Worm (Caenorhabditis elegans) whole organism, early embryonic: ENCODE measurements around the gene math-10.

Experiments used
- B0310.2 ChIP-seq: sonication (generic microtip); optimal IDR thresholded peaks from 2 replicates; lab custom pipeline; 2016; ENCODE audit warnings: mild to moderate bottlenecking, missing genetic modification characterization, missing compliant biosample characterization
- F13C5.2 ChIP-seq: sonication (generic microtip); optimal IDR thresholded peaks from 2 replicates; lab custom pipeline; 2017; ENCODE audit warnings: mild to moderate bottlenecking, missing genetic modification characterization, inconsistent platforms, missing compliant biosample characterization
- aly-1 ChIP-seq: sonication (generic microtip); optimal IDR thresholded peaks from 2 replicates; lab custom pipeline; 2016; ENCODE audit warnings: missing genetic modification characterization, missing compliant biosample characterization
- ama-1 ChIP-seq: fragments of 150-350 bp; optimal IDR thresholded peaks from 2 replicates; lab custom pipeline; 2014
- ceh-13 ChIP-seq: fragments of 200-800 bp; sonication (Bioruptor generic); optimal IDR thresholded peaks from 2 replicates; lab custom pipeline; 2018; ENCODE audit warnings: mild to moderate bottlenecking, missing genetic modification characterization, missing compliant biosample characterization
- ceh-36 ChIP-seq: sonication (generic microtip); optimal IDR thresholded peaks from 2 replicates; lab custom pipeline; 2016; ENCODE audit warnings: missing genetic modification characterization, inconsistent platforms, missing compliant biosample characterization
- ets-7 ChIP-seq: sonication (generic microtip); optimal IDR thresholded peaks from 2 replicates; lab custom pipeline; 2016; ENCODE audit warnings: missing genotype, missing genetic modification characterization, missing compliant biosample characterization
- flt-1 ChIP-seq: fragments of 200-800 bp; sonication (Bioruptor generic); IDR thresholded peaks from 2 replicates; pipeline ENCODE4 v1.3.6; 2022; ENCODE audit warnings: missing genetic modification characterization, missing compliant biosample characterization
- hmbx-1 ChIP-seq: sonication (generic microtip); optimal IDR thresholded peaks from 2 replicates; lab custom pipeline; 2016; ENCODE audit warnings: mild to moderate bottlenecking, missing genetic modification characterization, missing compliant biosample characterization
- hmg-4 ChIP-seq: fragments of 200-800 bp; sonication (Bioruptor generic); optimal IDR thresholded peaks from 2 replicates; lab custom pipeline; 2018; ENCODE audit warnings: mild to moderate bottlenecking, missing genetic modification characterization, missing compliant biosample characterization
- hnd-1 ChIP-seq: sonication (generic microtip); optimal IDR thresholded peaks from 2 replicates; lab custom pipeline; 2016; ENCODE audit warnings: missing genetic modification characterization, missing compliant biosample characterization
- pes-1 ChIP-seq: fragments of 200-800 bp; sonication (Bioruptor generic); IDR thresholded peaks from 2 replicates; pipeline ENCODE4 v1.3.6; 2022; ENCODE audit warnings: missing genetic modification reagents, missing genetic modification characterization, missing compliant biosample characterization
- scrt-1 ChIP-seq: fragments of 200-800 bp; sonication (Bioruptor generic); IDR thresholded peaks from 2 replicates; pipeline ENCODE4 v1.3.6; 2022; ENCODE audit warnings: missing genetic modification characterization, missing compliant biosample characterization
- sea-1 ChIP-seq: fragments of 200-800 bp; sonication (Bioruptor generic); conservative IDR thresholded peaks from 2 replicates; pipeline ENCODE4 v1.3.6; 2022; ENCODE audit warnings: missing genetic modification characterization, missing compliant biosample characterization
- tbx-11 ChIP-seq: fragments of 200-800 bp; sonication (Bioruptor generic); IDR thresholded peaks from 2 replicates; pipeline ENCODE4 v1.3.6; 2022; ENCODE audit warnings: missing genetic modification characterization, missing compliant biosample characterization
- tbx-37 ChIP-seq: fragments of 200-800 bp; sonication (Bioruptor generic); conservative IDR thresholded peaks from 2 replicates; pipeline ENCODE4 v1.3.6; 2022; ENCODE audit warnings: missing genetic modification reagents, missing genetic modification characterization, missing compliant biosample characterization
- tra-4 ChIP-seq: sonication (generic microtip); optimal IDR thresholded peaks from 2 replicates; lab custom pipeline; 2017; ENCODE audit warnings: missing genetic modification characterization, missing compliant biosample characterization

The math-10 gene

DNA sequence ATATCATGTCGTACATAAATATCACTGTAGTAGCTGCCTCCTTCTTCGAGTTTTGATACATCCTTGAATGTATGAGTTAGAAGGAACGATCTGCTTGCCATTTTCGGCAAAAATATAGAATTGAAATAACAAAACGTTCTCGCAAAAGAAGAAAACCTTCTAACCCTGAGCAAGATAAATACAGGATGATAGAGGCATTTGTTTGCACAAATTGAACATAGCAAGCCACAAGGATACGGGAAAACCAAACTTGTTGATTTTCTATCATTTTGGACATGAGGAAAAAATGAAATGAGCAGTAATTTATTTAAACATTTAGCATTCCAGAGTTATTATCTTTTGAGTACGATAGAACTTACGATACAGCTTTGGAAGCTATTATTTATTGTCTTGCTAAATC is 17.7 kb downstream of the math-10 start, which contains the start of gene math-8:
TSS of gene math-8 (minus strand) at position 101 of the 400 bp plus-strand sequence.
- TF ChIP-seq flt-1 = no peak
- TF ChIP-seq pes-1 (GFP tag; lab: Robert Waterston, UW) = no peak
- TF ChIP-seq ama-1 (lab: Kevin White, UChicago) = no peak
- TF ChIP-seq hmbx-1 (tag; lab: Kevin White, UChicago) = no peak
- TF ChIP-seq hnd-1 (tag; lab: Kevin White, UChicago) = no peak
- no peak for TF ChIP-seq scrt-1 (GFP tag; lab: Robert Waterston, UW)
- TF ChIP-seq F13C5.2 (tag; lab: Kevin White, UChicago) = no peak
- no peak for TF ChIP-seq ets-7 (tag; lab: Kevin White, UChicago)
- TF ChIP-seq B0310.2 = no peak
- TF ChIP-seq tbx-11 (GFP tag; lab: Robert Waterston, UW) = no peak
- TF ChIP-seq aly-1 (tag; lab: Kevin White, UChicago) = no peak
- TF ChIP-seq tbx-37 (GFP tag; lab: Robert Waterston, UW) = no peak
- no peak for TF ChIP-seq sea-1

DNA sequence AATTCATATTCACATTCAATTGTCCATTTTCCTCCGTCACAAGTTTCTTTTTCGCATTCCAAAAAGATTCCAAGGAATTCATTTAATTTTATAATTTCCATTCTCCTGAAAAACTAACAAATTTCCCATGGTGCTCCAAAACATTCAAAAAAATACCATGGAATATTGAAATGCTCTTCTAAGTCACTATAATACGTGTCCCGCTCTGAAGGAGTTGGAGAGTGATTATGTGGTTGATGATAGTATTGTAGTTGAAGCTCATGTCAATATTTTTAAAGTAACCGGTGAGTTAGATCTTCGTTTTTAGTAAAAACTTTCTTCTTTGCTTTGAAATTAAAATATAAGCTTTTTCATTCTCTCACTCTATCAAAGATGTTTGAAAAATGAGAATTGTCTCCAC is 19.3 kb downstream of the math-10 start, which contains the start of gene math-9:
TSS of gene math-9 (minus strand) at position 101 of the 400 bp plus-strand sequence.
- no peak for TF ChIP-seq aly-1 (tag; lab: Kevin White, UChicago)
- no peak for TF ChIP-seq ceh-36
- no peak for TF ChIP-seq ceh-13 (GFP tag; lab: Kevin White, UChicago)

DNA sequence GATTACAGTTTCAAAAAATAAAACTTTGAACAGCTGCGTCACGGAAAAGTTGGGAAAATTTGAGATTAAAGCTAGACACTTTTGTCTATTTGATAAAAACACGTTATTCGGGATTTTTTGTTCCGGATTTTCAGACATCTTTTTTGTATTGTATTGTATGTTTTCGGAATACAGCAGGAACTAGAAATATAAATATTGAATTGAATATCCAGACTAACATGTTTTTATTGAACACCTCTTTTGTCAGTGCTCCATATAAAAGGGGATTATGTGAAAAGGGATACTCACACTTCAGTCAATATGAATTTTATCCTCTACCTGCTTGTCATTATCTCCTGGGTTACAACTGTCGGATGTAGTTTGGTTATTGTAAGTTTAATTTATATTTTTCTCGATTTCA is 22.6 kb downstream of the math-10 start, which contains the start of gene C16C4.1:
TSS of gene C16C4.1 (plus strand) at position 301 of the 400 bp plus-strand sequence.
- no peak for TF ChIP-seq aly-1 (tag; lab: Kevin White, UChicago)
- no peak for TF ChIP-seq tra-4
- TF ChIP-seq hnd-1 (tag; lab: Kevin White, UChicago) = no peak
- no peak for TF ChIP-seq pes-1 (GFP tag; lab: Robert Waterston, UW)
- TF ChIP-seq sea-1 = no peak
- no peak for TF ChIP-seq tbx-37 (GFP tag; lab: Robert Waterston, UW)
- TF ChIP-seq ceh-36 = no peak
- TF ChIP-seq scrt-1 (GFP tag; lab: Robert Waterston, UW) = no peak
- no peak for TF ChIP-seq ama-1 (lab: Kevin White, UChicago)
- TF ChIP-seq hmg-4 (GFP tag; lab: Kevin White, UChicago) = no peak
- TF ChIP-seq ceh-13 (GFP tag; lab: Kevin White, UChicago) = no peak
- TF ChIP-seq ets-7 (tag; lab: Kevin White, UChicago) = no peak

DNA sequence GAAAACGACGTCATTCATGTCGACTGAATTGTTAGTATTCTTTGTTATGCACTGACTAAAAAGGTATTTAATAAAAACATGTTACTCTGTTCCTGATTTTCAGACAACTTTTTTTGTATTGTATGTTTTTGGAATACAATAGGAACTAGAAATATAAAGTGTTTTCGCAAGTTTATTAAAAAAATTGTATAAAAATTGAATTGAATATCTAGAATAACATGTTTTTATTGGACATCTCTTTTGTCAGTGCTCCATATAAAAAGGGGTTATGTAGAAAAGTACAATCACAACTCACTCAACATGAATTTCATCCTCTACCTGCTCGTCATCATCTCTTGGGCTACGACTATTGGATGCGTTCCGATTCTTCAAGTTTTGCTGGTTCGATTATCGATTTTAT is 23.9 kb downstream of the math-10 start, which contains the start of gene C46F9.5:
TSS of gene C46F9.5 (plus strand) at position 301 of the 400 bp plus-strand sequence.
- TF ChIP-seq F13C5.2 (tag; lab: Kevin White, UChicago) (no peak), scrt-1 (GFP tag; lab: Robert Waterston, UW) (no peak), tbx-11 (GFP tag; lab: Robert Waterston, UW) (no peak), ama-1 (lab: Kevin White, UChicago) (no peak), hnd-1 (tag; lab: Kevin White, UChicago) (no peak), ceh-36 (no peak), pes-1 (GFP tag; lab: Robert Waterston, UW) (no peak), tra-4 (no peak), ets-7 (tag; lab: Kevin White, UChicago) (no peak), hmg-4 (GFP tag; lab: Kevin White, UChicago) (no peak), aly-1 (tag; lab: Kevin White, UChicago) (no peak), flt-1 (no peak), ceh-13 (GFP tag; lab: Kevin White, UChicago) (no peak), B0310.2 (no peak), sea-1 (no peak), hmbx-1 (tag; lab: Kevin White, UChicago) (no peak), tbx-37 (GFP tag; lab: Robert Waterston, UW) (no peak)

DNA sequence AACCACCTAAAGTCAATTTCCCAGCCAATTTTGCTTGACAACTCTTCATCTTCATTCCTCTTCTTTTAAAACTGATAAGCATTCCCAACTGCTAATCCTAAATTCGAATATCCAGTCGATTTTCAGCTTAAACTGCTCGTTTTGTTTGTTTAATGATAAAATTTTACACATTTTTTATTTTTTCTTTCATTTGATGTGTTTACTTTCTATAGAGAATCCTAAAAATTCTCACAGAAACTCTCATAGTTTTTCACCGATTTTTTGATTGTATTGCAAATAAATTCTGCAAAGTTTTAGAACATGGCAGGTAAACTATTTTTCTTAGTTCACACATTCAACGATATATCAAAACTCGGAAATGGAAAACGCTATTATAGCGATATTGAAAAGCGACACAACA is 24.4 kb downstream of the math-10 start, which contains the start of gene math-25:
TSS of gene math-25 (plus strand) at position 301 of the 400 bp plus-strand sequence.
- no peak for TF ChIP-seq tbx-11 (GFP tag; lab: Robert Waterston, UW)
- TF ChIP-seq ets-7 (tag; lab: Kevin White, UChicago) = no peak
- TF ChIP-seq hnd-1 (tag; lab: Kevin White, UChicago) = no peak

DNA sequence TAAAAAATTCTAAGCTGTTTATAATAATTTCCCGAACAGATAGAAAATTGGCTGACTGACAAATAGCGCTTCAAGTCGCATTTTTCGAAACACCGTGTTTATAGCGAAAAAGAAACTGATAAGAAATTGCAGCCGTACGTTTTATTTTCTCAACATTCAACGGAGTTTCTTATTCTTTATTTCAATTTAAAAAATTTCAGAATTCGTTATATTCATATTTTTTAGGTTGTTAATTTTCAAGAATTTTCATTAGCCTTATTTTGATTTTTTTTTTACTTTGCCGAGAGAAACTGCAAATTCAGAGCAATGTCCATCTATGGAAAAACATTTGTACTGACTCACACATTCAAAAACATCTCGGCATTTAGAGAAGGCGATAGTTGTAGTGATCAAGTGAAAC is 26.6 kb downstream of the math-10 start, which contains the start of gene C46F9.6:
TSS of gene C46F9.6 (plus strand) at position 301 of the 400 bp plus-strand sequence.
- TF ChIP-seq hnd-1 (tag; lab: Kevin White, UChicago) (no peak), ets-7 (tag; lab: Kevin White, UChicago) (no peak), ceh-36 (no peak), ceh-13 (GFP tag; lab: Kevin White, UChicago) (no peak), F13C5.2 (tag; lab: Kevin White, UChicago) (no peak), hmg-4 (GFP tag; lab: Kevin White, UChicago) (no peak), scrt-1 (GFP tag; lab: Robert Waterston, UW) (no peak), B0310.2 (no peak), tbx-37 (GFP tag; lab: Robert Waterston, UW) (no peak), tra-4 (no peak), ama-1 (lab: Kevin White, UChicago) (no peak), aly-1 (tag; lab: Kevin White, UChicago) (no peak), sea-1 (no peak), pes-1 (GFP tag; lab: Robert Waterston, UW) (no peak), tbx-11 (GFP tag; lab: Robert Waterston, UW) (no peak), flt-1 (no peak), hmbx-1 (tag; lab: Kevin White, UChicago) (no peak)

DNA sequence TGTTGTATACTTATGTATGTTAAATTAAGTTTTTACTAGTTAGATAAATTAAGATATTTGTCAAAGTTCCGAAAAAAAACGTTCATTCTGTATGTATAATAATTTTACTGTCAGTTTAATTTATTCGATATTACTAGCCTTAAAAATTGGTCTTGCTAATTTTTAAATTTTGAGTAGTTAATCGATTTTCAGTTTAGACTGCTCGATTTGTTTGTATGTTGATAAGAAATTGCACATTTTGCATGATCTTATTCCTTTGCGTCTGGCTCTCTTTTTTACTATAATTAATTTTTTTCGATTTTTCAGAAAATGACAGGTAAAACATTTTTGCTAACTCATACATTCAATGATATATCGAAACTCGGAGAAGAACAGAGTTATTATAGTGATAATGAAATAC is 28.6 kb downstream of the math-10 start, which contains the start of gene math-24:
TSS of gene math-24 (plus strand) at position 301 of the 400 bp plus-strand sequence.
- no peak for TF ChIP-seq scrt-1 (GFP tag; lab: Robert Waterston, UW)
- TF ChIP-seq B0310.2 = no peak
- TF ChIP-seq pes-1 (GFP tag; lab: Robert Waterston, UW) = no peak
- no peak for TF ChIP-seq aly-1 (tag; lab: Kevin White, UChicago)
- no peak for TF ChIP-seq ceh-13 (GFP tag; lab: Kevin White, UChicago)
- no peak for TF ChIP-seq sea-1
- TF ChIP-seq tbx-37 (GFP tag; lab: Robert Waterston, UW) = no peak
